Fruit fly (Drosophila melanogaster) whole organism, embryonic: ENCODE results near the gene CG7551.

ENCODE experiments used
- Abd-B ChIP-seq: fragments of 200-800 bp; sonication (Bioruptor generic); optimal IDR thresholded peaks from 2 replicates; lab custom pipeline; 2018; ENCODE audit warnings: missing biosample characterization, mild to moderate bottlenecking, missing genetic modification characterization, moderate library complexity
- Aef1 ChIP-seq: fragments of 200-800 bp; sonication (Bioruptor generic); IDR thresholded peaks from 3 replicates; pipeline ENCODE4 v1.3.6; 2022; ENCODE audit warnings: missing biosample characterization, missing genetic modification characterization
- Blimp-1 ChIP-seq: fragments of 200-800 bp; sonication (Bioruptor generic); optimal IDR thresholded peaks from 3 replicates; lab custom pipeline; 2018; ENCODE audit warnings: missing biosample characterization, missing genetic modification characterization, mild to moderate bottlenecking, moderate library complexity, missing genetic modification reagents
- CG10209 ChIP-seq: fragments of 200-800 bp; sonication (Bioruptor generic); optimal IDR thresholded peaks from 3 replicates; lab custom pipeline; 2017; ENCODE audit warnings: missing biosample characterization, mild to moderate bottlenecking, missing genetic modification characterization, missing genetic modification reagents
- CG10959 ChIP-seq: fragments of 200-800 bp; sonication (Bioruptor generic); IDR thresholded peaks from 2 replicates; pipeline ENCODE4 v1.3.6; 2022; ENCODE audit warnings: missing biosample characterization, missing genetic modification characterization
- CG11398 ChIP-seq: fragments of 200-800 bp; sonication (Bioruptor generic); optimal IDR thresholded peaks from 2 replicates; lab custom pipeline; 2016; ENCODE audit warnings: missing biosample characterization, missing genetic modification characterization
- CG11456 ChIP-seq: fragments of 200-800 bp; sonication (Bioruptor generic); IDR thresholded peaks from 3 replicates; pipeline ENCODE4 v1.3.6; 2022; ENCODE audit warnings: missing biosample characterization, missing genetic modification characterization
- CG11723 ChIP-seq: fragments of 200-800 bp; sonication (Bioruptor generic); optimal IDR thresholded peaks from 2 replicates; lab custom pipeline; 2017; ENCODE audit warnings: missing biosample characterization, mild to moderate bottlenecking, missing genetic modification characterization
- CG12744 ChIP-seq: fragments of 200-800 bp; sonication (Bioruptor generic); optimal IDR thresholded peaks from 2 replicates; lab custom pipeline; 2016; ENCODE audit warnings: missing biosample characterization, missing genetic modification characterization
- CG13624 ChIP-seq: fragments of 200-800 bp; sonication (Bioruptor generic); optimal IDR thresholded peaks from 2 replicates; lab custom pipeline; 2016; ENCODE audit warnings: missing biosample characterization, missing genetic modification characterization
- CG14710 ChIP-seq: fragments of 200-800 bp; sonication (Bioruptor generic); optimal IDR thresholded peaks from 3 replicates; lab custom pipeline; 2019; ENCODE audit warnings: missing biosample characterization, mild to moderate bottlenecking, missing genetic modification characterization, moderate library complexity
- CG17568 ChIP-seq: fragments of 200-800 bp; sonication (Bioruptor generic); optimal IDR thresholded peaks from 2 replicates; lab custom pipeline; 2018; ENCODE audit warnings: missing biosample characterization, mild to moderate bottlenecking, missing genetic modification characterization, moderate library complexity
- CG17612 ChIP-seq: fragments of 200-800 bp; sonication (Bioruptor generic); IDR thresholded peaks from 2 replicates; pipeline ENCODE4 v1.3.6; 2022; ENCODE audit warnings: missing biosample characterization, missing genetic modification characterization
- CG17802 ChIP-seq: fragments of 200-800 bp; sonication (Bioruptor generic); optimal IDR thresholded peaks from 2 replicates; lab custom pipeline; 2018; ENCODE audit warnings: missing biosample characterization, mild to moderate bottlenecking, missing genetic modification characterization, moderate library complexity
- CG18011 ChIP-seq: fragments of 200-800 bp; sonication (Bioruptor generic); optimal IDR thresholded peaks from 2 replicates; lab custom pipeline; 2017; ENCODE audit warnings: missing biosample characterization, missing genetic modification characterization, mild to moderate bottlenecking, moderate library complexity, missing genotype
- CG2712 ChIP-seq: fragments of 200-800 bp; optimal IDR thresholded peaks from 3 replicates; lab custom pipeline; 2019; ENCODE audit warnings: missing biosample characterization, mild to moderate bottlenecking, missing genetic modification characterization, moderate library complexity
- CG30020 ChIP-seq: fragments of 200-800 bp; optimal IDR thresholded peaks from 2 replicates; lab custom pipeline; 2019; ENCODE audit warnings: missing biosample characterization, mild to moderate bottlenecking, missing genetic modification characterization, moderate library complexity
- CG30431 ChIP-seq: fragments of 200-800 bp; sonication (Bioruptor generic); optimal IDR thresholded peaks from 2 replicates; lab custom pipeline; 2017; ENCODE audit warnings: missing biosample characterization, missing genetic modification characterization
- CG34376 ChIP-seq: fragments of 200-800 bp; sonication (Bioruptor generic); optimal IDR thresholded peaks from 2 replicates; lab custom pipeline; 2018; ENCODE audit warnings: missing biosample characterization, mild to moderate bottlenecking, missing genetic modification characterization
- CG34422 ChIP-seq: fragments of 200-800 bp; sonication (Bioruptor generic); IDR thresholded peaks from 3 replicates; pipeline ENCODE4 v1.3.6; 2022; ENCODE audit warnings: missing biosample characterization, missing genetic modification characterization
- CG4617 ChIP-seq: fragments of 200-800 bp; sonication (Bioruptor generic); optimal IDR thresholded peaks from 3 replicates; lab custom pipeline; 2016; ENCODE audit warnings: missing biosample characterization, missing genetic modification characterization, borderline replicate concordance
- CG7556 ChIP-seq: fragments of 200-800 bp; sonication (Bioruptor generic); optimal IDR thresholded peaks from 2 replicates; lab custom pipeline; 2017; ENCODE audit warnings: missing biosample characterization, mild to moderate bottlenecking, missing genetic modification characterization
- CG7963 ChIP-seq: fragments of 200-800 bp; sonication (Bioruptor generic); IDR thresholded peaks from 3 replicates; pipeline ENCODE4 v1.3.6; 2022; ENCODE audit warnings: missing biosample characterization, missing genetic modification characterization; ENCODE audit not compliant: partially characterized antibody
- CG8924 ChIP-seq: fragments of 200-800 bp; optimal IDR thresholded peaks from 3 replicates; lab custom pipeline; 2019; ENCODE audit warnings: missing biosample characterization, mild to moderate bottlenecking, missing genetic modification characterization, moderate library complexity
- CoRest ChIP-seq: fragments of 200-800 bp; sonication (Bioruptor generic); optimal IDR thresholded peaks from 3 replicates; lab custom pipeline; 2018; ENCODE audit warnings: missing biosample characterization, mild to moderate bottlenecking, missing genetic modification characterization, moderate library complexity
- Dip2 ChIP-seq: fragments of 200-800 bp; sonication (Bioruptor generic); IDR thresholded peaks from 2 replicates; pipeline ENCODE4 v1.3.6; 2022; ENCODE audit warnings: missing biosample characterization, missing genetic modification characterization
- H15 ChIP-seq: fragments of 200-800 bp; sonication (Bioruptor generic); IDR thresholded peaks from 3 replicates; pipeline ENCODE4 v1.3.6; 2022; ENCODE audit warnings: missing biosample characterization, missing genetic modification characterization
- Hmx ChIP-seq: fragments of 200-800 bp; sonication (Bioruptor generic); optimal IDR thresholded peaks from 2 replicates; lab custom pipeline; 2016; ENCODE audit warnings: missing biosample characterization, missing genetic modification characterization
- Lim3 ChIP-seq: fragments of 200-800 bp; sonication (Bioruptor generic); IDR thresholded peaks from 2 replicates; pipeline ENCODE4 v1.3.6; 2022; ENCODE audit warnings: missing biosample characterization, missing genetic modification characterization
- NC2β ChIP-seq: fragments of 200-800 bp; sonication (Bioruptor generic); optimal IDR thresholded peaks from 2 replicates; lab custom pipeline; 2016; ENCODE audit warnings: missing biosample characterization, missing genetic modification characterization
- Sox100B ChIP-seq: fragments of 200-800 bp; sonication (Bioruptor generic); optimal IDR thresholded peaks from 3 replicates; lab custom pipeline; 2018; ENCODE audit warnings: missing biosample characterization, mild to moderate bottlenecking, missing genetic modification characterization
- Sox102F ChIP-seq: fragments of 200-800 bp; sonication (Bioruptor generic); optimal IDR thresholded peaks from 2 replicates; lab custom pipeline; 2018; ENCODE audit warnings: missing biosample characterization, mild to moderate bottlenecking, missing genetic modification characterization, moderate library complexity
- ap ChIP-seq: fragments of 200-800 bp; sonication (Bioruptor generic); IDR thresholded peaks from 2 replicates; pipeline ENCODE4 v1.3.6; 2022; ENCODE audit warnings: missing biosample characterization, missing genetic modification characterization
- ara ChIP-seq: fragments of 200-800 bp; sonication (Bioruptor generic); IDR thresholded peaks from 2 replicates; pipeline ENCODE4 v1.3.6; 2022; ENCODE audit warnings: missing biosample characterization, missing genetic modification characterization
- bcd ChIP-seq: fragments of 200-800 bp; sonication (Bioruptor generic); optimal IDR thresholded peaks from 2 replicates; lab custom pipeline; 2017; ENCODE audit warnings: missing biosample characterization, mild to moderate bottlenecking, missing genetic modification characterization
- cato ChIP-seq: fragments of 200-800 bp; sonication (Bioruptor generic); optimal IDR thresholded peaks from 2 replicates; lab custom pipeline; 2016; ENCODE audit warnings: missing biosample characterization, missing genetic modification characterization, borderline replicate concordance
- chn ChIP-seq: fragments of 200-800 bp; sonication (Bioruptor generic); optimal IDR thresholded peaks from 2 replicates; lab custom pipeline; 2016; ENCODE audit warnings: missing biosample characterization, missing genetic modification characterization
- ci ChIP-seq: fragments of 200-800 bp; sonication (Bioruptor generic); IDR thresholded peaks from 3 replicates; pipeline ENCODE4 v1.3.6; 2022; ENCODE audit warnings: missing biosample characterization, missing genetic modification characterization
- corto ChIP-seq: fragments of 200-800 bp; sonication (Bioruptor generic); optimal IDR thresholded peaks from 2 replicates; lab custom pipeline; 2016; ENCODE audit warnings: missing biosample characterization, mild to moderate bottlenecking, missing genetic modification characterization, moderate library complexity
- croc ChIP-seq: fragments of 200-800 bp; sonication (Bioruptor generic); conservative IDR thresholded peaks from 3 replicates; pipeline ENCODE4 v1.3.6; 2022; ENCODE audit warnings: missing biosample characterization, missing genetic modification characterization
- dmrt99B ChIP-seq: fragments of 200-800 bp; sonication (Bioruptor generic); optimal IDR thresholded peaks from 2 replicates; lab custom pipeline; 2018; ENCODE audit warnings: missing biosample characterization, mild to moderate bottlenecking, missing genetic modification characterization, moderate library complexity
- fd96Cb ChIP-seq: fragments of 200-800 bp; sonication (Bioruptor generic); optimal IDR thresholded peaks from 2 replicates; lab custom pipeline; 2018; ENCODE audit warnings: missing biosample characterization, mild to moderate bottlenecking, missing genetic modification characterization, moderate library complexity
- h ChIP-seq: fragments of >200 bp; optimal IDR thresholded peaks from 2 replicates; lab custom pipeline; 2017
- insv ChIP-seq, 2 experiments: fragments of 200-800 bp; sonication (Bioruptor generic); optimal IDR thresholded peaks; 3 replicates each; lab custom pipeline; 2016 to 2018; ENCODE audit warnings: missing biosample characterization in 2 of 2, missing genetic modification characterization in 2 of 2
- lola ChIP-seq, 3 experiments: fragments of >200 bp in 2 of 3; fragments of 200-800 bp in 1 of 3; sonication (Bioruptor generic) in 1 of 3; optimal IDR thresholded peaks; 2 replicates each; lab custom pipeline; 2017 to 2019; ENCODE audit warnings: missing biosample characterization in 3 of 3, missing genetic modification characterization in 3 of 3, mild to moderate bottlenecking in 1 of 3, moderate library complexity in 1 of 3
- otp ChIP-seq: fragments of 200-800 bp; sonication (Bioruptor generic); IDR thresholded peaks from 3 replicates; pipeline ENCODE4, ENCODE4 v1.3.6; 2022; ENCODE audit warnings: missing biosample characterization, missing genetic modification characterization
- pnt ChIP-seq: fragments of 200-800 bp; sonication (Bioruptor generic); optimal IDR thresholded peaks from 3 replicates; lab custom pipeline; 2016; ENCODE audit warnings: missing biosample characterization, missing genetic modification characterization
- prd ChIP-seq, 3 experiments: fragments of >200 bp in 2 of 3; fragments of 200-800 bp in 1 of 3; sonication (Bioruptor generic) in 1 of 3; optimal IDR thresholded peaks in 2 of 3; IDR thresholded peaks in 1 of 3; 2 replicates in 2 of 3; 3 replicates in 1 of 3; pipeline versions ENCODE4 v1.3.6 to Lab custom; 2017 to 2022; ENCODE audit warnings: missing biosample characterization in 1 of 3, missing genetic modification characterization in 1 of 3
- row ChIP-seq: fragments of 200-800 bp; sonication (Bioruptor generic); IDR thresholded peaks from 3 replicates; pipeline ENCODE4 v1.3.6; 2022; ENCODE audit warnings: missing biosample characterization, missing genetic modification characterization
- vvl ChIP-seq: fragments of 200-800 bp; sonication (Bioruptor generic); IDR thresholded peaks from 2 replicates; pipeline ENCODE4 v1.3.6; 2022; ENCODE audit warnings: missing biosample characterization, missing genetic modification characterization

Gene CG7551

DNA sequence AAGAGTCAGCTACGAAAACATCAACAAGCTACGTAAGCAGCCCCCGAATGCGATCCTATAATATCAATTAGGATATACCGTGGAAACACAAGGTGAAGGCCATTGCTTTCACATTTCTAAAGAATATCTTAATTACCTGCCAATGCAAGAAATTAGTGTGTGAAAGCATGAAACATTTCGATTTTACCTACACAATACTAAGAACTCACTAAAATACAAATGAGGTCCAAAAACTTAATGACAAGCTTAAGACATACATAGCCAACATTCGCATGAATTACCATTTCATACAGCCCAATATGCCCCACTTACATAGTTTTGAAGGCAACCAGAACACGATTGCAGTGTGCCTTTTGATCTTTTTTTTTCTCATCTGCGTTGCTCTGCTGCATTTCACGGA is 28.6 kb upstream of the CG7551 start (continued):
- peak; percentile 48 for TF ChIP-seq CG10209
- peak; percentile 16 for TF ChIP-seq CG4617 (GFP tag; lab: Kevin White, UChicago)
- TF ChIP-seq bcd (GFP tag; lab: Kevin White, UChicago) = peak; percentile 26
- TF ChIP-seq insv (GFP tag; optimal IDR thresholded peaks at IDR 0.05; lab: Kevin White, UChicago) = no peak
- peak; percentile 19 for TF ChIP-seq Sox100B
- TF ChIP-seq Sox102F (GFP tag; lab: Kevin White, UChicago) = peak; percentile 65
- TF ChIP-seq Abd-B (GFP tag; lab: Kevin White, UChicago) = peak; percentile 29
- TF ChIP-seq CG17568 (GFP tag; lab: Kevin White, UChicago) = no peak
- TF ChIP-seq CG7963 = no peak
- no peak for TF ChIP-seq ci
- no peak for TF ChIP-seq CG34422 (GFP tag; lab: Robert Waterston, UW)
- TF ChIP-seq dmrt99B (tag; lab: Kevin White, UChicago) = peak; percentile 38
- TF ChIP-seq Blimp-1 = peak; percentile 40
- no peak for TF ChIP-seq CG12744
- peak; percentile 22; the same call in 1 of the 2 replicates for TF ChIP-seq CG10959
- peak; percentile 11 for TF ChIP-seq NC2β (GFP tag; lab: Kevin White, UChicago)
- no peak for TF ChIP-seq CG11456 (GFP tag; lab: Robert Waterston, UW)
- peak; percentile 28; the same call in 1 of the 3 replicates for TF ChIP-seq H15 (GFP tag; lab: Robert Waterston, UW)
- TF ChIP-seq Hmx = no peak
- no peak for TF ChIP-seq prd (optimal IDR thresholded peaks at IDR 0.05; lab: Kevin White, UChicago)
- TF ChIP-seq prd (GFP tag; IDR thresholded peaks at IDR 0.05; lab: Robert Waterston, UW) = peak; percentile 42; the same call in 1 of the 3 replicates
- peak; percentile 24 for TF ChIP-seq CG7556 (GFP tag; lab: Kevin White, UChicago)
- TF ChIP-seq croc (GFP tag; lab: Robert Waterston, UW) = 0 out of 3 replicates have a peak, but pooled peaks have one; percentile 31
- TF ChIP-seq lola (GFP tag; optimal IDR thresholded peaks at IDR 0.05; lab: Kevin White, UChicago) = peak in 1 of 3 experiments; percentile 51
- no peak for TF ChIP-seq CG17612
- no peak for TF ChIP-seq corto (GFP tag; lab: Kevin White, UChicago)
- no peak for TF ChIP-seq Lim3 (GFP tag; lab: Robert Waterston, UW)
- peak; percentile 64 for TF ChIP-seq row (GFP tag; lab: Robert Waterston, UW)
- peak; percentile 46; the same call in 1 of the 2 replicates for TF ChIP-seq vvl (GFP tag; lab: Robert Waterston, UW)
- TF ChIP-seq otp (GFP tag; lab: Robert Waterston, UW) = 0 out of 3 replicates have a peak, but pooled peaks have one; percentile 21
- TF ChIP-seq CG30020 = no peak
- no peak for TF ChIP-seq ara (GFP tag; lab: Robert Waterston, UW)
- TF ChIP-seq CG11398 = peak; percentile 8
- peak; percentile 29 for TF ChIP-seq CG14710 (tag; lab: Kevin White, UChicago)
- no peak for TF ChIP-seq Dip2
- TF ChIP-seq ap (GFP tag; lab: Robert Waterston, UW) = 0 out of 2 replicates have a peak, but pooled peaks have one; percentile 14
- TF ChIP-seq CG17802 (tag; lab: Kevin White, UChicago) = no peak
- 0 out of 3 replicates have a peak, but pooled peaks have one; percentile 12 for TF ChIP-seq Aef1 (GFP tag; lab: Robert Waterston, UW)
- TF ChIP-seq pnt (GFP tag; lab: Kevin White, UChicago) = peak; percentile 27
- TF ChIP-seq CoRest (tag; lab: Kevin White, UChicago) = peak; percentile 65
- no peak for TF ChIP-seq CG34376 (GFP tag; lab: Kevin White, UChicago)
- TF ChIP-seq CG11723 (GFP tag; lab: Kevin White, UChicago) = peak; percentile 0
- TF ChIP-seq h = no peak
- TF ChIP-seq CG2712 (tag; lab: Kevin White, UChicago) = peak; percentile 48
- TF ChIP-seq cato (GFP tag; lab: Kevin White, UChicago) = peak; percentile 7
- peak; percentile 35 for TF ChIP-seq fd96Cb
- peak; percentile 54 for TF ChIP-seq chn (GFP tag; lab: Kevin White, UChicago)
- no peak for TF ChIP-seq CG18011
- TF ChIP-seq CG8924 (tag; lab: Kevin White, UChicago) = peak; percentile 40
- peak; percentile 43 for TF ChIP-seq CG30431 (GFP tag; lab: Kevin White, UChicago)
- TF ChIP-seq CG13624 = no peak
